Fruit fly (Drosophila melanogaster) whole organism: Measurements from ENCODE around the gene CG33191.

ENCODE experiments used
- CG8478 ChIP-seq: fragments of >200 bp; optimal IDR thresholded peaks from 2 replicates; lab custom pipeline; 2018; ENCODE audit warnings: inconsistent platforms
- EcR ChIP-seq, 2 experiments: fragments of >200 bp; optimal IDR thresholded peaks; 2 replicates each; lab custom pipeline; 2017; ENCODE audit warnings: missing biosample characterization in 2 of 2, missing genetic modification characterization in 2 of 2, missing genetic modification reagents in 2 of 2
- pan ChIP-seq: fragments of >200 bp; optimal IDR thresholded peaks from 2 replicates; lab custom pipeline; 2017
- psq ChIP-seq: fragments of >200 bp; optimal IDR thresholded peaks from 2 replicates; lab custom pipeline; 2017

dm6 chr3R:8823761-8824499, 44.2 kb upstream of the CG33191 start, which contains the start of the genes IscU and CG8379:
- no peak for TF ChIP-seq psq (lab: Kevin White, UChicago)
- TF ChIP-seq pan (lab: Kevin White, UChicago), result no peak
- no peak for TF ChIP-seq CG8478 (lab: Kevin White, UChicago)
- no peak for TF ChIP-seq EcR (GFP tag; optimal IDR thresholded peaks at IDR 0.05; lab: Kevin White, UChicago)
